Worm (Caenorhabditis elegans) whole organism, L4/young adult: ENCODE results near the gene pigk-1.

Source experiments
- W03F9.2 ChIP-seq: fragments of 150-350 bp; optimal IDR thresholded peaks from 2 replicates; lab custom pipeline; 2014; ENCODE audit warnings: missing biosample characterization, missing genetic modification characterization
- dao-5 ChIP-seq: sonication (generic microtip); optimal IDR thresholded peaks from 2 replicates; lab custom pipeline; 2016; ENCODE audit warnings: missing genotype, missing genetic modification characterization, moderate library complexity, missing compliant biosample characterization
- him-1 ChIP-seq: sonication (generic microtip); optimal IDR thresholded peaks from 2 replicates; lab custom pipeline; 2016; ENCODE audit warnings: missing genotype, missing genetic modification reagents, missing genetic modification characterization, missing compliant biosample characterization

DNA sequence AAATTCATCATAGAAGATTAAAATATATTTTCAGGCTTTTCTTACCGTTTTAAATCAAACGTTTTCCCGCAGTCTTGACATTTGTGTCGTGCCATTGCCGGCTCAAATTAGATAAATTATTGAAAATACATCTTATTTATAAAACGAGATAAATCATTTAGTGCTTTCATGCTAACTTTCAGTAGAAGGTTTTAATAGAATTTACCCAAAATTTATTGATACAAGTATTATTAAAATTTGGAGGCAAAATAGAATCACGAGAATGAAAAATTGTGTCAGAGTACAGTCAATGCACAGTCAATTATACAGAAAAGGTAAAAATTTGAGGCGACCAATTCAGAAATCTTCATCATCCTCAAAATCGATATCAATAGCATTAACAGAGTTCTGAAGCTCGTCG, 31.3 kb downstream of the pigk-1 start, which contains the start of gene Y5F2A.4:
- no peak for TF ChIP-seq W03F9.2 (tag; lab: Kevin White, UChicago)
- no peak for TF ChIP-seq him-1
- TF ChIP-seq dao-5 (tag; lab: Kevin White, UChicago), result no peak
